Worm (Caenorhabditis elegans) whole organism, late embryonic: Measurements from ENCODE around the gene Y22D7AL.1.

Experiments used
- C38D4.7 ChIP-seq: fragments of 200-800 bp; sonication (Bioruptor generic); optimal IDR thresholded peaks from 2 replicates; lab custom pipeline; 2018; ENCODE audit warnings: mild to moderate bottlenecking, missing genetic modification characterization, moderate library complexity, missing compliant biosample characterization
- K02D7.2 ChIP-seq: sonication (generic microtip); optimal IDR thresholded peaks from 2 replicates; lab custom pipeline; 2017; ENCODE audit warnings: mild to moderate bottlenecking, missing genetic modification characterization, missing compliant biosample characterization
- T23F11.4 ChIP-seq: fragments of 200-800 bp; sonication (Bioruptor generic); optimal IDR thresholded peaks from 2 replicates; lab custom pipeline; 2018; ENCODE audit warnings: mild to moderate bottlenecking, missing genetic modification characterization, missing compliant biosample characterization
- ama-1 ChIP-seq: fragments of 150-350 bp; optimal IDR thresholded peaks from 2 replicates; lab custom pipeline; 2014
- ceh-14 ChIP-seq: sonication (generic microtip); optimal IDR thresholded peaks from 2 replicates; lab custom pipeline; 2016; ENCODE audit warnings: missing genotype, missing genetic modification characterization, missing compliant biosample characterization
- ceh-18 ChIP-seq: sonication (generic microtip); optimal IDR thresholded peaks from 2 replicates; lab custom pipeline; 2016; ENCODE audit warnings: missing genetic modification characterization, missing compliant biosample characterization
- ceh-19 ChIP-seq: fragments of 200-800 bp; sonication (Bioruptor generic); optimal IDR thresholded peaks from 2 replicates; lab custom pipeline; 2018; ENCODE audit warnings: mild to moderate bottlenecking, missing genetic modification characterization, missing compliant biosample characterization
- ceh-22 ChIP-seq: sonication (generic microtip); optimal IDR thresholded peaks from 2 replicates; lab custom pipeline; 2017; ENCODE audit warnings: missing biosample characterization, missing genetic modification characterization
- ceh-24 ChIP-seq: sonication (generic microtip); optimal IDR thresholded peaks from 2 replicates; lab custom pipeline; 2016; ENCODE audit warnings: mild to moderate bottlenecking, missing genetic modification characterization, missing compliant biosample characterization
- ceh-45 ChIP-seq: fragments of 200-800 bp; sonication (Bioruptor generic); IDR thresholded peaks from 2 replicates; pipeline ENCODE4 v1.3.6; 2022; ENCODE audit warnings: missing genetic modification reagents, missing genetic modification characterization, missing compliant biosample characterization
- ceh-48 ChIP-seq: sonication (generic microtip); optimal IDR thresholded peaks from 2 replicates; lab custom pipeline; 2016; ENCODE audit warnings: missing genetic modification characterization, inconsistent platforms, missing compliant biosample characterization
- ceh-6 ChIP-seq: fragments of 200-800 bp; sonication (Bioruptor generic); optimal IDR thresholded peaks from 2 replicates; lab custom pipeline; 2018; ENCODE audit warnings: mild to moderate bottlenecking, missing genetic modification characterization, missing compliant biosample characterization
- ceh-9 ChIP-seq: sonication (generic microtip); optimal IDR thresholded peaks from 2 replicates; lab custom pipeline; 2016; ENCODE audit warnings: mild to moderate bottlenecking, missing genetic modification characterization, inconsistent platforms, missing compliant biosample characterization
- che-1 ChIP-seq: sonication (generic microtip); optimal IDR thresholded peaks from 2 replicates; lab custom pipeline; 2016; ENCODE audit warnings: mild to moderate bottlenecking, missing genetic modification characterization, missing compliant biosample characterization
- dve-1 ChIP-seq: sonication (generic microtip); optimal IDR thresholded peaks from 2 replicates; lab custom pipeline; 2017; ENCODE audit warnings: antibody characterized with exemption, mild to moderate bottlenecking, missing genetic modification characterization, missing compliant biosample characterization
- elt-2 ChIP-seq: sonication (generic microtip); optimal IDR thresholded peaks from 2 replicates; lab custom pipeline; 2016; ENCODE audit warnings: missing genetic modification reagents, missing genetic modification characterization, missing compliant biosample characterization
- ets-4 ChIP-seq: sonication (generic microtip); optimal IDR thresholded peaks from 2 replicates; lab custom pipeline; 2016; ENCODE audit warnings: missing genetic modification characterization, missing compliant biosample characterization
- eyg-1 ChIP-seq: sonication (generic microtip); optimal IDR thresholded peaks from 2 replicates; lab custom pipeline; 2016; ENCODE audit warnings: missing genotype, missing genetic modification characterization, missing compliant biosample characterization
- fax-1 ChIP-seq: sonication (generic microtip); optimal IDR thresholded peaks from 2 replicates; lab custom pipeline; 2016; ENCODE audit warnings: missing genotype, missing genetic modification characterization, missing compliant biosample characterization
- fkh-6 ChIP-seq: sonication (generic microtip); optimal IDR thresholded peaks from 2 replicates; lab custom pipeline; 2016; ENCODE audit warnings: missing genetic modification characterization, missing compliant biosample characterization
- hlh-13 ChIP-seq: fragments of 200-800 bp; sonication (Bioruptor generic); optimal IDR thresholded peaks from 2 replicates; lab custom pipeline; 2018; ENCODE audit warnings: mild to moderate bottlenecking, missing genetic modification characterization, missing compliant biosample characterization
- hlh-15 ChIP-seq: sonication (generic microtip); optimal IDR thresholded peaks from 2 replicates; lab custom pipeline; 2016; ENCODE audit warnings: missing genetic modification characterization, missing compliant biosample characterization
- hlh-6 ChIP-seq: sonication (generic microtip); optimal IDR thresholded peaks from 2 replicates; lab custom pipeline; 2016; ENCODE audit warnings: missing genotype, missing genetic modification characterization, missing compliant biosample characterization
- lin-11 ChIP-seq: fragments of 200-800 bp; sonication (Bioruptor generic); optimal IDR thresholded peaks from 2 replicates; lab custom pipeline; 2018; ENCODE audit warnings: mild to moderate bottlenecking, missing genetic modification characterization, missing compliant biosample characterization
- madf-2 ChIP-seq: sonication (generic microtip); optimal IDR thresholded peaks from 2 replicates; lab custom pipeline; 2017; ENCODE audit warnings: missing genetic modification characterization, missing compliant biosample characterization
- nfya-1 ChIP-seq: sonication (generic microtip); optimal IDR thresholded peaks from 2 replicates; lab custom pipeline; 2017; ENCODE audit warnings: missing genetic modification characterization, mild to moderate bottlenecking, missing compliant biosample characterization, antibody characterized with exemption, moderate library complexity
- odd-2 ChIP-seq: sonication (generic microtip); optimal IDR thresholded peaks from 2 replicates; lab custom pipeline; 2017; ENCODE audit warnings: antibody characterized with exemption, mild to moderate bottlenecking, missing genetic modification characterization, missing compliant biosample characterization
- pat-9 ChIP-seq: fragments of 200-800 bp; sonication (Bioruptor generic); optimal IDR thresholded peaks from 2 replicates; lab custom pipeline; 2018; ENCODE audit warnings: mild to moderate bottlenecking, missing genetic modification characterization, moderate library complexity, missing compliant biosample characterization
- pax-1 ChIP-seq: fragments of 150-350 bp; optimal IDR thresholded peaks from 2 replicates; lab custom pipeline; 2014; ENCODE audit warnings: missing biosample characterization, missing genetic modification characterization
- pha-4 ChIP-seq: fragments of 150-350 bp; optimal IDR thresholded peaks from 2 replicates; lab custom pipeline; 2018; ENCODE audit warnings: missing biosample characterization, missing genetic modification reagents, missing genetic modification characterization
- pqm-1 ChIP-seq: sonication (generic microtip); optimal IDR thresholded peaks from 2 replicates; lab custom pipeline; 2016; ENCODE audit warnings: missing genetic modification characterization, missing compliant biosample characterization
- pros-1 ChIP-seq: fragments of 150-350 bp; optimal IDR thresholded peaks from 2 replicates; lab custom pipeline; 2014; ENCODE audit warnings: missing biosample characterization, missing genetic modification reagents, missing genetic modification characterization
- sox-2 ChIP-seq: fragments of 200-800 bp; sonication (Bioruptor generic); IDR thresholded peaks from 2 replicates; pipeline ENCODE4 v1.3.6; 2022; ENCODE audit warnings: missing genetic modification reagents, missing genetic modification characterization, missing compliant biosample characterization
- syd-9 ChIP-seq: sonication (generic microtip); optimal IDR thresholded peaks from 2 replicates; lab custom pipeline; 2016; ENCODE audit warnings: mild to moderate bottlenecking, missing genetic modification characterization, moderate library complexity, missing compliant biosample characterization
- unc-3 ChIP-seq, 2 experiments: fragments of 200-800 bp in 1 of 2; sonication (Bioruptor generic) in 1 of 2; sonication (generic microtip) in 1 of 2; conservative IDR thresholded peaks in 1 of 2; optimal IDR thresholded peaks in 1 of 2; 2 replicates each; pipeline versions ENCODE4 v1.3.6 to Lab custom; 2016 to 2022; ENCODE audit warnings: missing compliant biosample characterization in 2 of 2, missing genetic modification characterization in 2 of 2, missing genetic modification reagents in 1 of 2

The Y22D7AL.1 gene

ce11 chrIII:1621330-1621729, 31.0 kb upstream of the Y22D7AL.1 start:
- TF ChIP-seq pha-4 (tag; lab: Kevin White, UChicago) (no peak), odd-2 (tag; lab: Kevin White, UChicago) (no peak), pros-1 (tag; lab: Kevin White, UChicago) (no peak), ceh-48 (tag; lab: Kevin White, UChicago) (no peak), K02D7.2 (tag; lab: Kevin White, UChicago) (no peak), sox-2 (no peak), T23F11.4 (GFP tag; lab: Kevin White, UChicago) (no peak), hlh-15 (no peak), ceh-9 (tag; lab: Kevin White, UChicago) (no peak), hlh-6 (tag; lab: Kevin White, UChicago) (no peak)

ce11 chrIII:1622329-1622728, 30.0 kb upstream of the Y22D7AL.1 start:
- TF ChIP-seq pax-1 (tag; lab: Kevin White, UChicago) (no peak), fkh-6 (tag; lab: Kevin White, UChicago) (no peak), elt-2 (tag; lab: Kevin White, UChicago) (peak; percentile 41)

ce11 chrIII:1625660-1626275, 26.5 kb upstream of the Y22D7AL.1 start:
- TF ChIP-seq madf-2 (tag; lab: Kevin White, UChicago) (no peak), ets-4 (no peak), dve-1 (tag; lab: Kevin White, UChicago) (no peak), lin-11 (tag; lab: Kevin White, UChicago) (no peak), ceh-19 (no peak), ceh-24 (tag; lab: Kevin White, UChicago) (no peak), syd-9 (tag; lab: Kevin White, UChicago) (no peak), elt-2 (tag; lab: Kevin White, UChicago) (no peak), fax-1 (no peak), che-1 (tag; lab: Kevin White, UChicago) (no peak), ceh-18 (tag; lab: Kevin White, UChicago) (no peak), unc-3 (GFP tag; conservative IDR thresholded peaks at IDR 0.05; lab: Robert Waterston, UW) (no peak), unc-3 (tag; optimal IDR thresholded peaks at IDR 0.05; lab: Kevin White, UChicago) (no peak), pat-9 (tag; lab: Kevin White, UChicago) (no peak), eyg-1 (tag; lab: Kevin White, UChicago) (no peak)

- TF ChIP-seq odd-2 (tag; lab: Kevin White, UChicago) (no peak), elt-2 (tag; lab: Kevin White, UChicago) (no peak), hlh-13 (no peak), ceh-48 (tag; lab: Kevin White, UChicago) (no peak), ceh-22 (tag; lab: Kevin White, UChicago) (no peak), ceh-14 (no peak), hlh-6 (tag; lab: Kevin White, UChicago) (no peak), ceh-45 (GFP tag; lab: Robert Waterston, UW) (no peak), ama-1 (lab: Kevin White, UChicago) (no peak), pqm-1 (tag; lab: Kevin White, UChicago) (no peak), hlh-15 (no peak), nfya-1 (tag; lab: Kevin White, UChicago) (no peak), C38D4.7 (GFP tag; lab: Kevin White, UChicago) (no peak), ceh-6 (no peak), madf-2 (tag; lab: Kevin White, UChicago) (no peak)
Measured at ce11 chrIII:1626524-1626923, 25.8 kb upstream of the Y22D7AL.1 start, which contains the start of gene Y22D7AL.4. Y22D7AL.4 (plus strand) TSS chrIII:1626632.
